Worm (Caenorhabditis elegans) whole organism, L2 larva: ENCODE data around the gene C06C6.8.

Source experiments
- aly-2 ChIP-seq: fragments of 150-350 bp; optimal IDR thresholded peaks from 2 replicates; lab custom pipeline; 2014; ENCODE audit warnings: missing biosample characterization, missing genetic modification characterization
- ama-1 ChIP-seq: fragments of 150-350 bp; optimal IDR thresholded peaks from 2 replicates; lab custom pipeline; 2018; ENCODE audit warnings: inconsistent platforms
- nhr-77 ChIP-seq: fragments of 150-350 bp; optimal IDR thresholded peaks from 2 replicates; lab custom pipeline; 2014; ENCODE audit warnings: missing biosample characterization, missing genetic modification characterization
- ztf-11 ChIP-seq: sonication (generic microtip); optimal IDR thresholded peaks from 2 replicates; lab custom pipeline; 2017; ENCODE audit warnings: missing biosample characterization, missing genetic modification characterization

- TF ChIP-seq ztf-11 (tag; lab: Kevin White, UChicago) (no peak), aly-2 (tag; lab: Kevin White, UChicago) (no peak), ama-1 (lab: Kevin White, UChicago) (no peak), nhr-77 (tag; lab: Kevin White, UChicago) (no peak)
Measured at ce11 chrV:16033491-16033890, 36.6 kb downstream of the C06C6.8 start.
